Worm (Caenorhabditis elegans): ENCODE measurements around the gene F41H8.1.
A peak's percentile ranks its signal among the peaks of the same experiment; 100 is the strongest.

F41H8.1 gene

ce11 chrV:801555-802060 is 31.9 kb upstream of the F41H8.1 start (continued):
- TF ChIP-seq lin-39 (tag; optimal IDR thresholded peaks at IDR 0.05) (no peak), snu-23 (GFP tag; optimal IDR thresholded peaks at IDR 0.05) (no peak), nhr-85 (tag) (peak; percentile 89), nhr-77 (tag; optimal IDR thresholded peaks at IDR 0.05) (no peak), swsn-7 (tag; optimal IDR thresholded peaks at IDR 0.05) (no peak), snpc-4 (tag; optimal IDR thresholded peaks at IDR 0.05) (no peak), unc-130 (tag; optimal IDR thresholded peaks at IDR 0.05) (no peak), nhr-76 (tag; optimal IDR thresholded peaks at IDR 0.05) (no peak), ces-1 (GFP tag; optimal IDR thresholded peaks at IDR 0.05) (no peak), nhr-28 (tag; optimal IDR thresholded peaks at IDR 0.05) (no peak), pag-3 (tag; optimal IDR thresholded peaks at IDR 0.05; ENCODE audit: borderline replicate concordance, insufficient read depth) (no peak), rnt-1 (tag; optimal IDR thresholded peaks at IDR 0.05) (peak; percentile 36), unc-98 (GFP tag; IDR thresholded peaks at IDR 0.05) (no peak)

ce11 chrV:802726-803125 is 30.7 kb upstream of the F41H8.1 start:
- TF ChIP-seq lir-3 (tag; optimal IDR thresholded peaks at IDR 0.05; ENCODE audit: poor library complexity) (no peak), lin-39 (tag; optimal IDR thresholded peaks at IDR 0.05) (no peak), zag-1 (tag; optimal IDR thresholded peaks at IDR 0.05) (no peak), nhr-20 (tag; optimal IDR thresholded peaks at IDR 0.05) (no peak), egl-13 (tag; optimal IDR thresholded peaks at IDR 0.05) (no peak), aly-2 (tag; optimal IDR thresholded peaks at IDR 0.05) (no peak), sox-4 (tag; optimal IDR thresholded peaks at IDR 0.05) (no peak), nhr-85 (tag) (no peak), ztf-4 (tag; optimal IDR thresholded peaks at IDR 0.05) (no peak), nhr-90 (tag; optimal IDR thresholded peaks at IDR 0.05; ENCODE audit: poor library complexity) (no peak), nhr-11 (tag; optimal IDR thresholded peaks at IDR 0.05) (no peak), blmp-1 (tag; optimal IDR thresholded peaks at IDR 0.05) (no peak), snpc-4 (tag; optimal IDR thresholded peaks at IDR 0.05) (no peak), nhr-237 (tag; optimal IDR thresholded peaks at IDR 0.05) (no peak), nhr-19 (GFP tag; conservative IDR thresholded peaks at IDR 0.05) (no peak), ets-5 (GFP tag; IDR thresholded peaks at IDR 0.05) (no peak), rnt-1 (tag; optimal IDR thresholded peaks at IDR 0.05) (no peak), fos-1 (tag; optimal IDR thresholded peaks at IDR 0.05) (no peak), dsc-1 (tag; optimal IDR thresholded peaks at IDR 0.05) (no peak)

- TF ChIP-seq elt-3 (tag; optimal IDR thresholded peaks at IDR 0.05) (no peak), unc-98 (GFP tag; IDR thresholded peaks at IDR 0.05) (no peak), nhr-71 (tag; optimal IDR thresholded peaks at IDR 0.05) (no peak), mep-1 (tag; optimal IDR thresholded peaks at IDR 0.05) (no peak), mdl-1 (tag; optimal IDR thresholded peaks at IDR 0.05) (no peak), dpl-1 (GFP tag; optimal IDR thresholded peaks at IDR 0.05) (no peak), ceh-8 (GFP tag; optimal IDR thresholded peaks at IDR 0.05) (no peak), mab-9 (GFP tag; IDR thresholded peaks at IDR 0.05) (no peak), aha-1 (tag; optimal IDR thresholded peaks at IDR 0.05) (no peak), ceh-88 (GFP tag; IDR thresholded peaks at IDR 0.05) (no peak), C04F5.9 (tag; optimal IDR thresholded peaks at IDR 0.05) (no peak), unc-62 (GFP tag; optimal IDR thresholded peaks at IDR 0.05) (no peak), nhr-20 (tag; optimal IDR thresholded peaks at IDR 0.05) (no peak), C16A3.4 (tag; optimal IDR thresholded peaks at IDR 0.05) (no peak)
These were observed 30.0 kb upstream of the F41H8.1 start for ce11 chrV:803472-803871.

Data from whole organism, L1 larva.